Fruit fly (Drosophila melanogaster): ENCODE data around the gene CG32591.

Gene CG32591

dm6 chrX:14878917-14879316 is 49.8 kb downstream of the CG32591 start:
- TF ChIP-seq Myc (optimal IDR thresholded peaks at IDR 0.05) (no peak), fru (GFP tag; optimal IDR thresholded peaks at IDR 0.05) (no peak), jim (GFP tag; optimal IDR thresholded peaks at IDR 0.05) (no peak), tai (GFP tag; optimal IDR thresholded peaks at IDR 0.05) (no peak), usp (GFP tag; optimal IDR thresholded peaks at IDR 0.05) (no peak), Dfd (GFP tag; optimal IDR thresholded peaks at IDR 0.05) (no peak), dl (GFP tag; optimal IDR thresholded peaks at IDR 0.05; ENCODE audit: insufficient read depth in 1 of 2, partially characterized antibody in 2 of 2) (no peak), h (GFP tag; optimal IDR thresholded peaks at IDR 0.05) (no peak), Jra (GFP tag; optimal IDR thresholded peaks at IDR 0.05) (no peak), GATAd (GFP tag; optimal IDR thresholded peaks at IDR 0.05) (no peak), woc (GFP tag; optimal IDR thresholded peaks at IDR 0.05) (no peak)

Measured in whole organism, wandering third instar larva.